Fruit fly (Drosophila melanogaster) whole organism, adult: Measurements from ENCODE around the gene Mal-B1.

Experiments
- CG11617 ChIP-seq: fragments of 200-800 bp; sonication (Bioruptor generic); optimal IDR thresholded peaks from 2 replicates; lab custom pipeline; 2017; ENCODE audit warnings: mild to moderate bottlenecking, missing biosample characterization, missing genetic modification reagents, missing genetic modification characterization
- CG1620 ChIP-seq: fragments of 200-800 bp; sonication (Bioruptor generic); optimal IDR thresholded peaks from 2 replicates; lab custom pipeline; 2016; ENCODE audit warnings: missing biosample characterization, missing genetic modification characterization

- no peak for TF ChIP-seq CG1620
- TF ChIP-seq CG11617 (GFP tag; lab: Kevin White, UChicago), result no peak
These were observed 12.7 kb upstream of the Mal-B1 start, which contains the start of gene CG45012 for dm6 chr2L:11834308-11834707.
